Fruit fly (Drosophila melanogaster) whole organism, embryonic: Measurements from ENCODE around the gene Ns4.

Experiments
- Abd-B ChIP-seq: fragments of 200-800 bp; sonication (Bioruptor generic); optimal IDR thresholded peaks from 2 replicates; lab custom pipeline; 2018; ENCODE audit warnings: missing biosample characterization, mild to moderate bottlenecking, missing genetic modification characterization, moderate library complexity
- Awh ChIP-seq: fragments of 200-800 bp; sonication (Bioruptor generic); IDR thresholded peaks from 2 replicates; pipeline ENCODE4, ENCODE4 v1.3.6; 2022; ENCODE audit warnings: missing biosample characterization, missing genetic modification characterization
- Blimp-1 ChIP-seq: fragments of 200-800 bp; sonication (Bioruptor generic); optimal IDR thresholded peaks from 3 replicates; lab custom pipeline; 2018; ENCODE audit warnings: missing biosample characterization, missing genetic modification characterization, mild to moderate bottlenecking, moderate library complexity, missing genetic modification reagents
- CG10209 ChIP-seq: fragments of 200-800 bp; sonication (Bioruptor generic); optimal IDR thresholded peaks from 3 replicates; lab custom pipeline; 2017; ENCODE audit warnings: missing biosample characterization, mild to moderate bottlenecking, missing genetic modification characterization, missing genetic modification reagents
- CG1024 ChIP-seq: fragments of 200-800 bp; sonication (Bioruptor generic); IDR thresholded peaks from 2 replicates; pipeline ENCODE4 v1.3.6; 2022; ENCODE audit warnings: missing biosample characterization, missing genetic modification characterization
- CG10366 ChIP-seq: fragments of 200-800 bp; sonication (Bioruptor generic); IDR thresholded peaks from 2 replicates; pipeline ENCODE4 v1.3.6; 2022; ENCODE audit warnings: missing biosample characterization, missing genetic modification characterization
- CG11247 ChIP-seq: fragments of 200-800 bp; sonication (Bioruptor generic); IDR thresholded peaks from 2 replicates; pipeline ENCODE4 v1.3.6; 2022; ENCODE audit warnings: missing biosample characterization, missing genetic modification characterization
- CG13287 ChIP-seq: fragments of 200-800 bp; sonication (Bioruptor generic); IDR thresholded peaks from 2 replicates; pipeline ENCODE4 v1.3.6; 2022; ENCODE audit warnings: missing biosample characterization, missing genetic modification characterization; ENCODE audit not compliant: partially characterized antibody
- CG15479 ChIP-seq: fragments of 200-800 bp; sonication (Bioruptor generic); optimal IDR thresholded peaks from 3 replicates; lab custom pipeline; 2019; ENCODE audit warnings: missing biosample characterization, mild to moderate bottlenecking, missing genetic modification characterization, moderate library complexity
- CG18619 ChIP-seq: fragments of 200-800 bp; sonication (Bioruptor generic); optimal IDR thresholded peaks from 3 replicates; lab custom pipeline; 2017; ENCODE audit warnings: missing biosample characterization, mild to moderate bottlenecking, missing genetic modification characterization
- CG32767 ChIP-seq: fragments of 200-800 bp; sonication (Bioruptor generic); IDR thresholded peaks from 2 replicates; pipeline ENCODE4 v1.3.6; 2022; ENCODE audit warnings: missing biosample characterization, missing genetic modification characterization
- CG3281 ChIP-seq: fragments of 200-800 bp; sonication (Bioruptor generic); optimal IDR thresholded peaks from 3 replicates; lab custom pipeline; 2017; ENCODE audit warnings: missing biosample characterization, mild to moderate bottlenecking, missing genetic modification characterization
- CG4360 ChIP-seq: fragments of 200-800 bp; sonication (Bioruptor generic); IDR thresholded peaks from 2 replicates; pipeline ENCODE4 v1.3.6; 2022; ENCODE audit warnings: missing biosample characterization, missing genetic modification characterization
- CG4617 ChIP-seq: fragments of 200-800 bp; sonication (Bioruptor generic); optimal IDR thresholded peaks from 3 replicates; lab custom pipeline; 2016; ENCODE audit warnings: missing biosample characterization, missing genetic modification characterization, borderline replicate concordance
- Chrac-16 ChIP-seq: fragments of 200-800 bp; sonication (Bioruptor generic); optimal IDR thresholded peaks from 3 replicates; lab custom pipeline; 2016; ENCODE audit warnings: missing biosample characterization, missing genetic modification characterization
- Dref ChIP-seq: fragments of 200-800 bp; sonication (Bioruptor generic); IDR thresholded peaks from 2 replicates; pipeline ENCODE4 v1.3.6; 2022; ENCODE audit warnings: missing biosample characterization, missing genetic modification characterization
- Gug ChIP-seq: fragments of 200-800 bp; sonication (Bioruptor generic); IDR thresholded peaks from 4 replicates; pipeline ENCODE4 v1.3.6; 2022; ENCODE audit warnings: missing biosample characterization, missing genetic modification characterization
- Jarid2 ChIP-seq: fragments of 200-800 bp; sonication (Bioruptor generic); optimal IDR thresholded peaks from 3 replicates; lab custom pipeline; 2017; ENCODE audit warnings: mild to moderate bottlenecking, missing biosample characterization, missing genetic modification reagents, missing genetic modification characterization
- MBD-R2 ChIP-seq: fragments of 200-800 bp; sonication (Bioruptor generic); IDR thresholded peaks from 2 replicates; pipeline ENCODE4 v1.3.6; 2022; ENCODE audit warnings: missing biosample characterization, missing genetic modification characterization
- Oli ChIP-seq: fragments of 200-800 bp; sonication (Bioruptor generic); optimal IDR thresholded peaks from 2 replicates; lab custom pipeline; 2018; ENCODE audit warnings: missing biosample characterization, mild to moderate bottlenecking, missing genetic modification characterization, moderate library complexity
- Pdp1 ChIP-seq, 2 experiments: fragments of 200-800 bp; sonication (Bioruptor generic); optimal IDR thresholded peaks; 3 replicates each; lab custom pipeline; 2016; ENCODE audit warnings: missing biosample characterization in 2 of 2, missing genetic modification characterization in 2 of 2, mild to moderate bottlenecking in 1 of 2, moderate library complexity in 1 of 2
- Six4 ChIP-seq: fragments of 200-800 bp; sonication (Bioruptor generic); optimal IDR thresholded peaks from 2 replicates; lab custom pipeline; 2016; ENCODE audit warnings: missing biosample characterization, missing genetic modification characterization
- YL-1 ChIP-seq: fragments of 200-800 bp; sonication (Bioruptor generic); optimal IDR thresholded peaks from 3 replicates; lab custom pipeline; 2017; ENCODE audit warnings: missing biosample characterization, mild to moderate bottlenecking, missing genetic modification characterization
- cg ChIP-seq: fragments of 200-800 bp; sonication (Bioruptor generic); optimal IDR thresholded peaks from 3 replicates; lab custom pipeline; 2019; ENCODE audit warnings: missing biosample characterization, mild to moderate bottlenecking, missing genetic modification characterization, moderate library complexity
- crp ChIP-seq, 2 experiments: fragments of 200-800 bp; sonication (Bioruptor generic); optimal IDR thresholded peaks; 2 replicates in 1 of 2; 3 replicates in 1 of 2; lab custom pipeline; 2017; ENCODE audit warnings: missing biosample characterization in 2 of 2, missing genetic modification characterization in 2 of 2, mild to moderate bottlenecking in 1 of 2, moderate library complexity in 1 of 2
- fd102C ChIP-seq: fragments of 200-800 bp; sonication (Bioruptor generic); optimal IDR thresholded peaks from 2 replicates; lab custom pipeline; 2018; ENCODE audit warnings: missing biosample characterization, mild to moderate bottlenecking, missing genetic modification characterization, moderate library complexity
- gce ChIP-seq: fragments of 200-800 bp; sonication (Bioruptor generic); IDR thresholded peaks from 3 replicates; pipeline ENCODE4 v1.3.6; 2022; ENCODE audit warnings: missing biosample characterization, missing genetic modification characterization
- h ChIP-seq: fragments of >200 bp; optimal IDR thresholded peaks from 2 replicates; lab custom pipeline; 2017
- ken ChIP-seq: fragments of 200-800 bp; sonication (Bioruptor generic); IDR thresholded peaks from 3 replicates; pipeline ENCODE4 v1.3.6; 2022; ENCODE audit warnings: missing biosample characterization, missing genetic modification characterization
- lola ChIP-seq, 3 experiments: fragments of >200 bp in 2 of 3; fragments of 200-800 bp in 1 of 3; sonication (Bioruptor generic) in 1 of 3; optimal IDR thresholded peaks; 2 replicates each; lab custom pipeline; 2017 to 2019; ENCODE audit warnings: missing biosample characterization in 3 of 3, missing genetic modification characterization in 3 of 3, mild to moderate bottlenecking in 1 of 3, moderate library complexity in 1 of 3
- mam ChIP-seq: fragments of 200-800 bp; sonication (Bioruptor generic); optimal IDR thresholded peaks from 3 replicates; lab custom pipeline; 2016; ENCODE audit warnings: missing biosample characterization, missing genetic modification characterization
- mirr ChIP-seq: fragments of 200-800 bp; sonication (Bioruptor generic); optimal IDR thresholded peaks from 3 replicates; lab custom pipeline; 2018; ENCODE audit warnings: missing biosample characterization, mild to moderate bottlenecking, missing genetic modification characterization
- mld ChIP-seq: fragments of 200-800 bp; sonication (Bioruptor generic); IDR thresholded peaks from 3 replicates; pipeline ENCODE4 v1.3.6; 2022; ENCODE audit warnings: missing biosample characterization, missing genetic modification characterization; ENCODE audit not compliant: partially characterized antibody
- nerfin-1 ChIP-seq: fragments of 200-800 bp; sonication (Bioruptor generic); optimal IDR thresholded peaks from 3 replicates; lab custom pipeline; 2019; ENCODE audit warnings: missing biosample characterization, mild to moderate bottlenecking, missing genetic modification characterization, moderate library complexity
- onecut ChIP-seq: fragments of 200-800 bp; sonication (Bioruptor generic); IDR thresholded peaks from 2 replicates; pipeline ENCODE4 v1.3.6; 2022; ENCODE audit warnings: missing biosample characterization, missing genetic modification characterization
- pan ChIP-seq, 4 experiments: fragments of >200 bp in 3 of 4; fragments of 200-800 bp in 1 of 4; sonication (Bioruptor generic) in 1 of 4; optimal IDR thresholded peaks in 3 of 4; IDR thresholded peaks in 1 of 4; 2 replicates each; pipeline versions ENCODE4 v1.3.6 to Lab custom; 2017 to 2022; ENCODE audit warnings: missing biosample characterization in 2 of 4, missing genetic modification characterization in 2 of 4, mixed read lengths in 1 of 4
- pb ChIP-seq: fragments of 200-800 bp; sonication (Bioruptor generic); optimal IDR thresholded peaks from 3 replicates; lab custom pipeline; 2016; ENCODE audit warnings: missing biosample characterization, missing genetic modification characterization
- pita ChIP-seq: fragments of 200-800 bp; sonication (Bioruptor generic); optimal IDR thresholded peaks from 2 replicates; lab custom pipeline; 2017; ENCODE audit warnings: missing biosample characterization, mild to moderate bottlenecking, missing genetic modification characterization
- prd ChIP-seq, 3 experiments: fragments of >200 bp in 2 of 3; fragments of 200-800 bp in 1 of 3; sonication (Bioruptor generic) in 1 of 3; optimal IDR thresholded peaks in 2 of 3; IDR thresholded peaks in 1 of 3; 2 replicates in 2 of 3; 3 replicates in 1 of 3; pipeline versions ENCODE4 v1.3.6 to Lab custom; 2017 to 2022; ENCODE audit warnings: missing biosample characterization in 1 of 3, missing genetic modification characterization in 1 of 3
- repo ChIP-seq: fragments of 200-800 bp; sonication (Bioruptor generic); optimal IDR thresholded peaks from 2 replicates; lab custom pipeline; 2016; ENCODE audit warnings: missing biosample characterization, missing genetic modification characterization
- sd ChIP-seq: fragments of 200-800 bp; sonication (Bioruptor generic); optimal IDR thresholded peaks from 3 replicates; lab custom pipeline; 2018; ENCODE audit warnings: missing biosample characterization, mild to moderate bottlenecking, missing genetic modification characterization, moderate library complexity
- sna ChIP-seq: fragments of 200-800 bp; sonication (Bioruptor generic); IDR thresholded peaks from 2 replicates; pipeline ENCODE4 v1.3.6; 2022; ENCODE audit warnings: missing biosample characterization, missing genetic modification characterization; ENCODE audit not compliant: partially characterized antibody
- so ChIP-seq: fragments of 200-800 bp; sonication (Bioruptor generic); IDR thresholded peaks from 3 replicates; pipeline ENCODE4 v1.3.6; 2022; ENCODE audit warnings: missing biosample characterization, missing genetic modification characterization
- trem ChIP-seq: fragments of 200-800 bp; optimal IDR thresholded peaks from 3 replicates; lab custom pipeline; 2019; ENCODE audit warnings: missing biosample characterization, mild to moderate bottlenecking, missing genetic modification characterization, moderate library complexity
- vnd ChIP-seq: fragments of 200-800 bp; sonication (Bioruptor generic); IDR thresholded peaks from 3 replicates; pipeline ENCODE4 v1.3.6; 2022; ENCODE audit warnings: missing biosample characterization, missing genetic modification characterization; ENCODE audit not compliant: partially characterized antibody
- zen2 ChIP-seq: fragments of 200-800 bp; sonication (Bioruptor generic); IDR thresholded peaks from 3 replicates; pipeline ENCODE4 v1.3.6; 2022; ENCODE audit warnings: missing biosample characterization, missing genetic modification characterization; ENCODE audit not compliant: partially characterized antibody
- zf30C ChIP-seq: fragments of 200-800 bp; sonication (Bioruptor generic); optimal IDR thresholded peaks from 3 replicates; lab custom pipeline; 2018; ENCODE audit warnings: missing biosample characterization, mild to moderate bottlenecking, missing genetic modification characterization

Gene Ns4

dm6 chr2L:20735121-20735855 lies 17.0 kb upstream of the Ns4 start (continued):
- TF ChIP-seq prd (optimal IDR thresholded peaks at IDR 0.05; lab: Kevin White, UChicago), result no peak
- no peak for TF ChIP-seq prd (GFP tag; IDR thresholded peaks at IDR 0.05; lab: Robert Waterston, UW)
- TF ChIP-seq YL-1 (GFP tag; lab: Kevin White, UChicago), result peak; percentile 14
- no peak for TF ChIP-seq CG1024 (GFP tag; lab: Robert Waterston, UW)
- TF ChIP-seq Awh (GFP tag; lab: Robert Waterston, UW), result no peak
- TF ChIP-seq nerfin-1, result peak; percentile 84
- 0 out of 2 replicates have a peak, but pooled peaks have one; percentile 8 for TF ChIP-seq sna (GFP tag; lab: Robert Waterston, UW)
- no peak for TF ChIP-seq lola (GFP tag; optimal IDR thresholded peaks at IDR 0.05; lab: Kevin White, UChicago)
- TF ChIP-seq Abd-B (GFP tag; lab: Kevin White, UChicago), result no peak
- TF ChIP-seq CG10366, result no peak
- TF ChIP-seq MBD-R2 (GFP tag; lab: Robert Waterston, UW), result peak; percentile 15; the same call in 1 of the 2 replicates
- TF ChIP-seq Dref (GFP tag; lab: Robert Waterston, UW), result 0 out of 2 replicates have a peak, but pooled peaks have one; percentile 28
- no peak for TF ChIP-seq Six4 (GFP tag; lab: Kevin White, UChicago)
- peak; percentile 52 for TF ChIP-seq CG15479 (GFP tag; lab: Kevin White, UChicago)
- TF ChIP-seq so (GFP tag; lab: Robert Waterston, UW), result no peak
- TF ChIP-seq CG11247 (GFP tag; lab: Robert Waterston, UW), result no peak
- TF ChIP-seq trem (tag; lab: Kevin White, UChicago), result peak; percentile 4
- 0 out of 3 replicates have a peak, but pooled peaks have one; percentile 9 for TF ChIP-seq vnd (GFP tag; lab: Robert Waterston, UW)
- no peak for TF ChIP-seq mam (GFP tag; lab: Kevin White, UChicago)
- peak in 1 of 2 experiments; percentile 78 for TF ChIP-seq Pdp1 (GFP tag; optimal IDR thresholded peaks at IDR 0.05; lab: Kevin White, UChicago)
- TF ChIP-seq sd (tag; lab: Kevin White, UChicago), result peak; percentile 69
- TF ChIP-seq CG18619, result no peak
- peak; percentile 63 for TF ChIP-seq onecut (GFP tag; lab: Robert Waterston, UW)
- peak; percentile 91 for TF ChIP-seq Blimp-1 (GFP tag; lab: Kevin White, UChicago)
- 0 out of 3 replicates have a peak, but pooled peaks have one; percentile 23 for TF ChIP-seq zen2 (GFP tag; lab: Robert Waterston, UW)
- TF ChIP-seq mld (GFP tag; lab: Robert Waterston, UW), result 0 out of 3 replicates have a peak, but pooled peaks have one; percentile 26
- 0 out of 2 replicates have a peak, but pooled peaks have one; percentile 14 for TF ChIP-seq CG32767 (GFP tag; lab: Robert Waterston, UW)
- TF ChIP-seq CG3281 (GFP tag; lab: Kevin White, UChicago), result peak; percentile 6
- TF ChIP-seq crp (GFP tag; optimal IDR thresholded peaks at IDR 0.05; lab: Kevin White, UChicago), result peak in 1 of 2 experiments; percentile 52
- TF ChIP-seq Chrac-16, result no peak
- no peak for TF ChIP-seq Oli (tag; lab: Kevin White, UChicago)
- no peak for TF ChIP-seq Gug (GFP tag; lab: Robert Waterston, UW)
- TF ChIP-seq h (lab: Kevin White, UChicago), result no peak
- no peak for TF ChIP-seq mirr (GFP tag; lab: Kevin White, UChicago)
- TF ChIP-seq CG13287 (GFP tag; lab: Robert Waterston, UW), result peak; percentile 8; the same call in 1 of the 2 replicates
- TF ChIP-seq cg (GFP tag; lab: Kevin White, UChicago), result peak; percentile 70

- TF ChIP-seq repo (GFP tag; lab: Kevin White, UChicago) (no peak), zf30C (no peak), pb (no peak), pan (optimal IDR thresholded peaks at IDR 0.05; lab: Kevin White, UChicago) (no peak), pan (GFP tag; optimal IDR thresholded peaks at IDR 0.05 in 1 of 2, IDR thresholded peaks at IDR 0.05 in 1 of 2) (no peak), CG4617 (GFP tag; lab: Kevin White, UChicago) (peak; percentile 56), CG1024 (GFP tag; lab: Robert Waterston, UW) (no peak), ken (GFP tag; lab: Robert Waterston, UW) (no peak), gce (no peak), fd102C (no peak), Jarid2 (GFP tag; lab: Kevin White, UChicago) (no peak), pita (GFP tag; lab: Kevin White, UChicago) (peak; percentile 73), CG10209 (GFP tag; lab: Kevin White, UChicago) (no peak), CG4360 (no peak)
These were observed 5.5 kb downstream of the Ns4 start, which contains the start of the genes Rhau and dia for dm6 chr2L:20757808-20758187. Rhau (minus strand) TSS chr2L:20757985. dia (plus strand) TSS chr2L:20758144.
